Fruit fly (Drosophila melanogaster) whole organism, prepupa: ENCODE data around the gene CG42553.

Experiments used
- Blimp-1 ChIP-seq: fragments of 200-800 bp; sonication (Bioruptor generic); optimal IDR thresholded peaks from 3 replicates; lab custom pipeline; 2017; ENCODE audit warnings: missing biosample characterization, missing genetic modification characterization, mild to moderate bottlenecking, moderate library complexity, missing genetic modification reagents
- CG10631 ChIP-seq: fragments of 200-800 bp; sonication (Bioruptor generic); optimal IDR thresholded peaks from 2 replicates; lab custom pipeline; 2016; ENCODE audit warnings: missing biosample characterization, missing genetic modification characterization
- CG10669 ChIP-seq: fragments of 200-800 bp; sonication (Bioruptor generic); optimal IDR thresholded peaks from 3 replicates; lab custom pipeline; 2018; ENCODE audit warnings: missing biosample characterization, mild to moderate bottlenecking, missing genetic modification characterization, moderate library complexity
- CG11294 ChIP-seq: fragments of 200-800 bp; sonication (Bioruptor generic); IDR thresholded peaks from 2 replicates; pipeline ENCODE4 v1.3.6; 2022; ENCODE audit warnings: missing biosample characterization, missing genetic modification characterization
- CG15336 ChIP-seq: fragments of 200-800 bp; sonication (Bioruptor generic); IDR thresholded peaks from 2 replicates; pipeline ENCODE4 v1.3.6; 2022; ENCODE audit warnings: missing biosample characterization, missing genetic modification characterization
- CG1621 ChIP-seq: fragments of 200-800 bp; sonication (Bioruptor generic); optimal IDR thresholded peaks from 3 replicates; lab custom pipeline; 2018; ENCODE audit warnings: missing biosample characterization, mild to moderate bottlenecking, missing genetic modification characterization
- CG16779 ChIP-seq: fragments of 200-800 bp; sonication (Bioruptor generic); optimal IDR thresholded peaks from 3 replicates; lab custom pipeline; 2017; ENCODE audit warnings: missing biosample characterization, mild to moderate bottlenecking, missing genetic modification characterization
- CG3032 ChIP-seq: fragments of 200-800 bp; optimal IDR thresholded peaks from 2 replicates; lab custom pipeline; 2019; ENCODE audit warnings: missing biosample characterization, mild to moderate bottlenecking, missing genetic modification characterization, moderate library complexity
- CG32006 ChIP-seq: fragments of 200-800 bp; sonication (Bioruptor generic); optimal IDR thresholded peaks from 3 replicates; lab custom pipeline; 2017; ENCODE audit warnings: missing biosample characterization, mild to moderate bottlenecking, missing genetic modification characterization
- CG34406 ChIP-seq: fragments of 200-800 bp; sonication (Bioruptor generic); optimal IDR thresholded peaks from 3 replicates; lab custom pipeline; 2016; ENCODE audit warnings: missing biosample characterization, missing genetic modification characterization
- CG4318 ChIP-seq: fragments of 200-800 bp; sonication (Bioruptor generic); optimal IDR thresholded peaks from 3 replicates; lab custom pipeline; 2017; ENCODE audit warnings: missing biosample characterization, mild to moderate bottlenecking, missing genetic modification characterization
- CG6163 ChIP-seq: fragments of 200-800 bp; sonication (Bioruptor generic); IDR thresholded peaks from 3 replicates; pipeline ENCODE4 v1.3.6; 2022; ENCODE audit warnings: missing biosample characterization, missing genetic modification characterization
- CG6276 ChIP-seq: fragments of 200-800 bp; sonication (Bioruptor generic); optimal IDR thresholded peaks from 2 replicates; lab custom pipeline; 2017; ENCODE audit warnings: missing biosample characterization, mild to moderate bottlenecking, missing genetic modification characterization
- CG6792 ChIP-seq: fragments of 200-800 bp; sonication (Bioruptor generic); optimal IDR thresholded peaks from 3 replicates; lab custom pipeline; 2016; ENCODE audit warnings: missing biosample characterization, missing genetic modification characterization
- CG6808 ChIP-seq: fragments of 200-800 bp; sonication (Bioruptor generic); optimal IDR thresholded peaks from 3 replicates; lab custom pipeline; 2017; ENCODE audit warnings: missing biosample characterization, missing genetic modification characterization, mild to moderate bottlenecking, moderate library complexity, missing genetic modification reagents
- CG7368 ChIP-seq: fragments of 200-800 bp; sonication (Bioruptor generic); optimal IDR thresholded peaks from 3 replicates; lab custom pipeline; 2016; ENCODE audit warnings: missing biosample characterization, missing genetic modification characterization
- CG8119 ChIP-seq: fragments of 200-800 bp; sonication (Bioruptor generic); IDR thresholded peaks from 3 replicates; pipeline ENCODE4 v1.3.6; 2022; ENCODE audit warnings: missing biosample characterization, missing genetic modification characterization
- CG8319 ChIP-seq: fragments of 200-800 bp; sonication (Bioruptor generic); optimal IDR thresholded peaks from 3 replicates; lab custom pipeline; 2016; ENCODE audit warnings: missing biosample characterization, missing genetic modification characterization
- CG8632 ChIP-seq: fragments of 200-800 bp; sonication (Bioruptor generic); optimal IDR thresholded peaks from 3 replicates; lab custom pipeline; 2016; ENCODE audit warnings: missing biosample characterization, missing genetic modification characterization
- CG9139 ChIP-seq: fragments of 200-800 bp; sonication (Bioruptor generic); optimal IDR thresholded peaks from 3 replicates; lab custom pipeline; 2017; ENCODE audit warnings: missing biosample characterization, mild to moderate bottlenecking, missing genetic modification characterization
- Eip78C ChIP-seq: fragments of 200-800 bp; sonication (Bioruptor generic); peaks from one replicate; lab custom pipeline; 2016; ENCODE audit warnings: missing biosample characterization, missing genetic modification characterization
- Eip93F ChIP-seq: fragments of 200-800 bp; sonication (Bioruptor generic); optimal IDR thresholded peaks from 2 replicates; lab custom pipeline; 2016; ENCODE audit warnings: missing biosample characterization, mild to moderate bottlenecking, missing genetic modification characterization
- Ets96B ChIP-seq: fragments of 200-800 bp; optimal IDR thresholded peaks from 2 replicates; lab custom pipeline; 2019; ENCODE audit warnings: missing biosample characterization, mild to moderate bottlenecking, missing genetic modification characterization, moderate library complexity
- Gug ChIP-seq: fragments of 200-800 bp; sonication (Bioruptor generic); IDR thresholded peaks from 2 replicates; pipeline ENCODE4 v1.3.6; 2022; ENCODE audit warnings: missing biosample characterization, missing genetic modification characterization
- Hr38 ChIP-seq: sonication (Bioruptor generic); optimal IDR thresholded peaks from 2 replicates; lab custom pipeline; 2016; ENCODE audit warnings: missing biosample characterization, missing genetic modification characterization
- Met ChIP-seq: fragments of 200-800 bp; sonication (Bioruptor generic); optimal IDR thresholded peaks from 3 replicates; lab custom pipeline; 2016; ENCODE audit warnings: missing biosample characterization, missing genetic modification characterization
- OdsH ChIP-seq: fragments of 200-800 bp; sonication (Bioruptor generic); optimal IDR thresholded peaks from 3 replicates; lab custom pipeline; 2016; ENCODE audit warnings: missing biosample characterization, missing genetic modification characterization
- Smox ChIP-seq: fragments of 200-800 bp; sonication (Bioruptor generic); optimal IDR thresholded peaks from 3 replicates; lab custom pipeline; 2016; ENCODE audit warnings: missing biosample characterization, missing genetic modification characterization
- Sox102F ChIP-seq: fragments of 200-800 bp; sonication (Bioruptor generic); optimal IDR thresholded peaks from 2 replicates; lab custom pipeline; 2016; ENCODE audit warnings: missing biosample characterization, mild to moderate bottlenecking, missing genetic modification characterization
- Sox14 ChIP-seq: fragments of 200-800 bp; sonication (Bioruptor generic); optimal IDR thresholded peaks from 3 replicates; lab custom pipeline; 2016; ENCODE audit warnings: missing biosample characterization, missing genetic modification characterization
- Sox15 ChIP-seq: fragments of 200-800 bp; sonication (Bioruptor generic); optimal IDR thresholded peaks from 3 replicates; lab custom pipeline; 2016; ENCODE audit warnings: missing biosample characterization, missing genetic modification characterization
- achi ChIP-seq: fragments of 200-800 bp; sonication (Bioruptor generic); optimal IDR thresholded peaks from 3 replicates; lab custom pipeline; 2016; ENCODE audit warnings: missing biosample characterization, missing genetic modification characterization
- acj6 ChIP-seq: fragments of 200-800 bp; sonication (Bioruptor generic); optimal IDR thresholded peaks from 3 replicates; lab custom pipeline; 2016; ENCODE audit warnings: missing biosample characterization, missing genetic modification characterization
- cyc ChIP-seq: fragments of 200-800 bp; sonication (Bioruptor generic); optimal IDR thresholded peaks from 3 replicates; lab custom pipeline; 2016; ENCODE audit warnings: missing biosample characterization, missing genetic modification characterization
- dac ChIP-seq: fragments of 200-800 bp; sonication (Bioruptor generic); optimal IDR thresholded peaks from 2 replicates; lab custom pipeline; 2017; ENCODE audit warnings: missing biosample characterization, mild to moderate bottlenecking, missing genetic modification characterization
- eg ChIP-seq: fragments of 200-800 bp; sonication (Bioruptor generic); IDR thresholded peaks from 3 replicates; pipeline ENCODE4 v1.3.6; 2022; ENCODE audit warnings: missing biosample characterization, missing genetic modification characterization
- esn ChIP-seq: fragments of 200-800 bp; sonication (Bioruptor generic); optimal IDR thresholded peaks from 2 replicates; lab custom pipeline; 2016; ENCODE audit warnings: missing biosample characterization, mild to moderate bottlenecking, missing genetic modification characterization, moderate library complexity
- fd59A ChIP-seq: fragments of 200-800 bp; sonication (Bioruptor generic); optimal IDR thresholded peaks from 2 replicates; lab custom pipeline; 2017; ENCODE audit warnings: missing biosample characterization, mild to moderate bottlenecking, missing genetic modification characterization, missing genetic modification reagents
- fd85E ChIP-seq: fragments of 200-800 bp; sonication (Bioruptor generic); optimal IDR thresholded peaks from 3 replicates; lab custom pipeline; 2016; ENCODE audit warnings: missing biosample characterization, missing genetic modification characterization
- fkh ChIP-seq: fragments of 200-800 bp; sonication (Bioruptor generic); optimal IDR thresholded peaks from 3 replicates; lab custom pipeline; 2017; ENCODE audit warnings: missing biosample characterization, mild to moderate bottlenecking, missing genetic modification characterization, moderate library complexity
- lz ChIP-seq: fragments of 200-800 bp; sonication (Bioruptor generic); optimal IDR thresholded peaks from 3 replicates; lab custom pipeline; 2016; ENCODE audit warnings: missing biosample characterization, missing genetic modification characterization
- net ChIP-seq: fragments of 200-800 bp; sonication (Bioruptor generic); optimal IDR thresholded peaks from 3 replicates; lab custom pipeline; 2016; ENCODE audit warnings: missing biosample characterization, missing genetic modification characterization
- pdm3 ChIP-seq: fragments of 200-800 bp; sonication (Bioruptor generic); optimal IDR thresholded peaks from 3 replicates; lab custom pipeline; 2016; ENCODE audit warnings: missing biosample characterization, missing genetic modification characterization
- salr ChIP-seq, 2 experiments: fragments of 200-800 bp; sonication (Bioruptor generic); optimal IDR thresholded peaks; 3 replicates each; lab custom pipeline; 2016 to 2018; ENCODE audit warnings: missing biosample characterization in 2 of 2, missing genetic modification characterization in 2 of 2, mild to moderate bottlenecking in 1 of 2
- ss ChIP-seq, 2 experiments: fragments of 200-800 bp; sonication (Bioruptor generic); optimal IDR thresholded peaks; 2 replicates in 1 of 2; 3 replicates in 1 of 2; lab custom pipeline; 2017 to 2018; ENCODE audit warnings: mild to moderate bottlenecking in 2 of 2, missing biosample characterization in 2 of 2, missing genetic modification characterization in 2 of 2, moderate library complexity in 1 of 2
- topi ChIP-seq: fragments of 200-800 bp; sonication (Bioruptor generic); optimal IDR thresholded peaks from 3 replicates; lab custom pipeline; 2016; ENCODE audit warnings: missing biosample characterization, missing genetic modification characterization
- vri ChIP-seq: fragments of 200-800 bp; sonication (Bioruptor generic); optimal IDR thresholded peaks from 3 replicates; lab custom pipeline; 2016; ENCODE audit warnings: missing biosample characterization, mild to moderate bottlenecking, missing genetic modification characterization

CG42553 gene

dm6 chr3L:791251-791991 lies 42.5 kb upstream of the CG42553 start (continued):
- peak; percentile 75 for TF ChIP-seq eg (GFP tag; lab: Robert Waterston, UW)
- TF ChIP-seq CG16779 (tag; lab: Kevin White, UChicago): peak; percentile 56
- peak; percentile 49 for TF ChIP-seq CG1621 (tag; lab: Kevin White, UChicago)
- peak in 1 of 2 experiments; percentile 47 for TF ChIP-seq salr (GFP tag; optimal IDR thresholded peaks at IDR 0.05; lab: Kevin White, UChicago)
- TF ChIP-seq CG9139 (GFP tag; lab: Kevin White, UChicago): no peak
- TF ChIP-seq CG6792 (GFP tag; lab: Kevin White, UChicago): peak; percentile 60
- peak; percentile 82 for TF ChIP-seq CG8119
- TF ChIP-seq CG10631 (GFP tag; lab: Kevin White, UChicago): peak; percentile 66
- TF ChIP-seq Met (GFP tag; lab: Kevin White, UChicago): peak; percentile 65
- TF ChIP-seq CG3032 (tag; lab: Kevin White, UChicago): peak; percentile 51
- peak; percentile 68 for TF ChIP-seq Smox (GFP tag; lab: Kevin White, UChicago)
- TF ChIP-seq fd59A: peak; percentile 34
- peak; percentile 52 for TF ChIP-seq CG7368 (GFP tag; lab: Kevin White, UChicago)
- peak; percentile 15 for TF ChIP-seq Sox15 (GFP tag; lab: Kevin White, UChicago)
- peak; percentile 93 for TF ChIP-seq Eip78C
- TF ChIP-seq Ets96B (tag; lab: Kevin White, UChicago): peak; percentile 59
- peak; percentile 29 for TF ChIP-seq vri
- peak; percentile 58 for TF ChIP-seq dac (GFP tag; lab: Kevin White, UChicago)
- TF ChIP-seq CG34406 (GFP tag; lab: Kevin White, UChicago): peak; percentile 29
- TF ChIP-seq topi (GFP tag; lab: Kevin White, UChicago): peak; percentile 61
- peak; percentile 74 for TF ChIP-seq OdsH
- TF ChIP-seq Eip93F (GFP tag; lab: Kevin White, UChicago): peak; percentile 48
- TF ChIP-seq CG15336: peak; percentile 83
- TF ChIP-seq Gug: peak; percentile 59
- peak; percentile 54 for TF ChIP-seq cyc (GFP tag; lab: Kevin White, UChicago)
- peak; percentile 69 for TF ChIP-seq achi (GFP tag; lab: Kevin White, UChicago)
- TF ChIP-seq CG4318 (GFP tag; lab: Kevin White, UChicago): peak; percentile 65
- TF ChIP-seq acj6 (GFP tag; lab: Kevin White, UChicago): peak; percentile 52
- TF ChIP-seq lz: peak; percentile 63
- no peak for TF ChIP-seq fkh
- TF ChIP-seq CG11294 (GFP tag; lab: Robert Waterston, UW): peak; percentile 63; the same call in 1 of the 2 replicates
- TF ChIP-seq ss (GFP tag; optimal IDR thresholded peaks at IDR 0.05; lab: Kevin White, UChicago): peak; percentile 20 to 35
- TF ChIP-seq CG6163 (GFP tag; lab: Robert Waterston, UW): peak; percentile 73; the same call in 2 of the 3 replicates
- peak; percentile 69 for TF ChIP-seq CG6276 (GFP tag; lab: Kevin White, UChicago)

dm6 chr3L:793733-794320 lies 40.1 kb upstream of the CG42553 start:
- TF ChIP-seq CG4318 (GFP tag; lab: Kevin White, UChicago) (peak; percentile 55), CG34406 (GFP tag; lab: Kevin White, UChicago) (no peak), CG10669 (no peak), CG32006 (peak; percentile 77), achi (GFP tag; lab: Kevin White, UChicago) (peak; percentile 61), CG8632 (GFP tag; lab: Kevin White, UChicago) (no peak), Eip78C (peak; percentile 78), ss (GFP tag; optimal IDR thresholded peaks at IDR 0.05; lab: Kevin White, UChicago) (no peak), Blimp-1 (GFP tag; lab: Kevin White, UChicago) (no peak), Hr38 (no peak), salr (GFP tag; optimal IDR thresholded peaks at IDR 0.05; lab: Kevin White, UChicago) (no peak), Met (GFP tag; lab: Kevin White, UChicago) (peak; percentile 7), esn (GFP tag; lab: Kevin White, UChicago) (no peak), CG16779 (tag; lab: Kevin White, UChicago) (no peak), CG9139 (GFP tag; lab: Kevin White, UChicago) (no peak), lz (peak; percentile 11), CG8319 (GFP tag; lab: Kevin White, UChicago) (no peak), Sox102F (GFP tag; lab: Kevin White, UChicago) (peak; percentile 16), Sox14 (GFP tag; lab: Kevin White, UChicago) (peak; percentile 40), fd59A (no peak), net (GFP tag; lab: Kevin White, UChicago) (peak; percentile 41), CG11294 (GFP tag; lab: Robert Waterston, UW) (peak; percentile 40; the same call in 1 of the 2 replicates), fd85E (GFP tag; lab: Kevin White, UChicago) (no peak), CG3032 (tag; lab: Kevin White, UChicago) (no peak), CG10631 (GFP tag; lab: Kevin White, UChicago) (peak; percentile 6), pdm3 (peak; percentile 38), CG6808 (GFP tag; lab: Kevin White, UChicago) (no peak)
